Worm (Caenorhabditis elegans) whole organism, L4 larva: ENCODE measurements around the gene srm-4.

Source experiments
- D1046.2 ChIP-seq: fragments of 200-800 bp; sonication (Bioruptor generic); IDR thresholded peaks from 2 replicates; pipeline ENCODE4 v1.3.6; 2022; ENCODE audit warnings: missing genetic modification characterization, missing compliant biosample characterization
- F26F4.8 ChIP-seq: fragments of 200-800 bp; sonication (Bioruptor generic); conservative IDR thresholded peaks from 2 replicates; pipeline ENCODE4 v1.3.6; 2022; ENCODE audit warnings: missing genetic modification characterization, missing compliant biosample characterization
- F37D6.2 ChIP-seq: sonication (generic microtip); optimal IDR thresholded peaks from 2 replicates; lab custom pipeline; 2016; ENCODE audit warnings: mild to moderate bottlenecking, missing genetic modification characterization, missing compliant biosample characterization
- F44E2.7 ChIP-seq: fragments of 200-800 bp; sonication (Bioruptor generic); IDR thresholded peaks from 2 replicates; pipeline ENCODE4 v2.1.2; 2022; ENCODE audit warnings: missing genetic modification characterization, missing compliant biosample characterization
- T20F7.1 ChIP-seq: fragments of 200-800 bp; sonication (Bioruptor generic); optimal IDR thresholded peaks from 2 replicates; lab custom pipeline; 2018; ENCODE audit warnings: mild to moderate bottlenecking, missing genetic modification characterization, missing compliant biosample characterization
- T26A8.4 ChIP-seq: fragments of 200-800 bp; sonication (Bioruptor generic); IDR thresholded peaks from 2 replicates; pipeline ENCODE4 v1.3.6; 2022; ENCODE audit warnings: missing genetic modification characterization, missing compliant biosample characterization
- Y5F2A.4 ChIP-seq: fragments of 200-800 bp; sonication (Bioruptor generic); optimal IDR thresholded peaks from 2 replicates; lab custom pipeline; 2018; ENCODE audit warnings: mild to moderate bottlenecking, missing genetic modification characterization, missing compliant biosample characterization
- Y75B8A.6 ChIP-seq: fragments of 200-800 bp; sonication (Bioruptor generic); IDR thresholded peaks from 2 replicates; pipeline ENCODE4 v1.3.6; 2022; ENCODE audit warnings: missing genetic modification reagents, missing genetic modification characterization, missing compliant biosample characterization
- ZK337.2 ChIP-seq: fragments of 200-800 bp; sonication (Bioruptor generic); IDR thresholded peaks from 2 replicates; pipeline ENCODE4 v1.3.6; 2022; ENCODE audit warnings: missing genetic modification reagents, missing genetic modification characterization, missing compliant biosample characterization
- ceh-20 ChIP-seq: fragments of 200-800 bp; sonication (Bioruptor generic); IDR thresholded peaks from 2 replicates; pipeline ENCODE4 v1.3.6; 2022; ENCODE audit warnings: missing genetic modification reagents, missing genetic modification characterization, missing compliant biosample characterization
- ceh-44 ChIP-seq: fragments of 200-800 bp; sonication (Bioruptor generic); IDR thresholded peaks from 2 replicates; pipeline ENCODE4 v1.3.6; 2022; ENCODE audit warnings: missing genetic modification reagents, missing genetic modification characterization, missing compliant biosample characterization
- ces-1 ChIP-seq: fragments of 150-350 bp; sonication (generic microtip); optimal IDR thresholded peaks from 4 replicates; lab custom pipeline; 2014; ENCODE audit warnings: missing biosample characterization, missing genetic modification reagents, missing genetic modification characterization
- daf-16 ChIP-seq, 3 experiments: sonication (generic microtip); optimal IDR thresholded peaks; 2 replicates each; lab custom pipeline; 2016 to 2017; ENCODE audit warnings: missing genetic modification characterization in 3 of 3, missing genetic modification reagents in 3 of 3, mild to moderate bottlenecking in 2 of 3, missing compliant biosample characterization in 2 of 3, missing biosample characterization in 1 of 3, moderate library complexity in 1 of 3
- dmd-8 ChIP-seq: fragments of 200-800 bp; sonication (Bioruptor generic); IDR thresholded peaks from 2 replicates; pipeline ENCODE4 v1.3.6; 2022; ENCODE audit warnings: missing genetic modification characterization, missing compliant biosample characterization
- fkh-10 ChIP-seq: fragments of 150-350 bp; optimal IDR thresholded peaks from 2 replicates; lab custom pipeline; 2014; ENCODE audit warnings: missing biosample characterization, missing genetic modification reagents, missing genetic modification characterization
- lim-7 ChIP-seq: fragments of 200-800 bp; sonication (Bioruptor generic); IDR thresholded peaks from 2 replicates; pipeline ENCODE4 v1.3.6; 2022; ENCODE audit warnings: missing genetic modification characterization, missing compliant biosample characterization
- lin-38 ChIP-seq: fragments of 200-800 bp; sonication (Bioruptor generic); IDR thresholded peaks from 2 replicates; pipeline ENCODE4 v1.3.6; 2022; ENCODE audit warnings: missing genetic modification reagents, missing genetic modification characterization, missing compliant biosample characterization
- lir-3 ChIP-seq: sonication (generic microtip); optimal IDR thresholded peaks from 2 replicates; lab custom pipeline; 2016; ENCODE audit warnings: mild to moderate bottlenecking, missing genetic modification characterization, missing compliant biosample characterization
- mdl-1 ChIP-seq, 2 experiments: fragments of 150-350 bp in 1 of 2; sonication (generic microtip) in 1 of 2; optimal IDR thresholded peaks; 2 replicates each; lab custom pipeline; 2014 to 2017; ENCODE audit warnings: missing biosample characterization in 2 of 2, missing genetic modification characterization in 2 of 2
- mes-2 ChIP-seq: sonication (generic microtip); optimal IDR thresholded peaks from 2 replicates; lab custom pipeline; 2016; ENCODE audit warnings: missing genotype, mild to moderate bottlenecking, missing genetic modification characterization, missing compliant biosample characterization; ENCODE audit not compliant: poor library complexity, severe bottlenecking
- mxl-2 ChIP-seq: fragments of 200-800 bp; sonication (Bioruptor generic); conservative IDR thresholded peaks from 2 replicates; pipeline ENCODE4 v1.3.6; 2022; ENCODE audit warnings: missing genetic modification reagents, missing genetic modification characterization, missing compliant biosample characterization
- nhr-41 ChIP-seq: fragments of 200-800 bp; sonication (Bioruptor generic); IDR thresholded peaks from 2 replicates; pipeline ENCODE4 v1.3.6; 2022; ENCODE audit warnings: missing genetic modification reagents, missing genetic modification characterization, missing compliant biosample characterization
- nhr-76 ChIP-seq: fragments of 150-350 bp; optimal IDR thresholded peaks from 2 replicates; lab custom pipeline; 2014; ENCODE audit warnings: missing biosample characterization, missing genetic modification characterization
- nhr-77 ChIP-seq: fragments of 150-350 bp; optimal IDR thresholded peaks from 2 replicates; lab custom pipeline; 2014; ENCODE audit warnings: missing biosample characterization, missing genetic modification characterization
- sdz-12 ChIP-seq: fragments of 200-800 bp; sonication (Bioruptor generic); optimal IDR thresholded peaks from 2 replicates; lab custom pipeline; 2018; ENCODE audit warnings: mild to moderate bottlenecking, missing genetic modification characterization, missing compliant biosample characterization
- spr-3 ChIP-seq: fragments of 200-800 bp; sonication (Bioruptor generic); optimal IDR thresholded peaks from 2 replicates; lab custom pipeline; 2018; ENCODE audit warnings: mild to moderate bottlenecking, missing genetic modification characterization, missing compliant biosample characterization
- tag-97 ChIP-seq: fragments of 200-800 bp; sonication (Bioruptor generic); IDR thresholded peaks from 2 replicates; pipeline ENCODE4 v1.3.6; 2022; ENCODE audit warnings: missing genetic modification characterization, missing compliant biosample characterization
- tra-1 ChIP-seq: fragments of 200-800 bp; sonication (Bioruptor generic); IDR thresholded peaks from 2 replicates; pipeline ENCODE4 v1.3.6; 2022; ENCODE audit warnings: missing genetic modification reagents, missing genetic modification characterization, missing compliant biosample characterization
- unc-62 ChIP-seq, 3 experiments: fragments of 150-350 bp in 1 of 3; sonication (generic microtip); optimal IDR thresholded peaks in 2 of 3; peaks in 1 of 3; 1 replicate in 1 of 3; 2 replicates in 2 of 3; lab custom pipeline; 2014 to 2017; ENCODE audit warnings: missing biosample characterization in 3 of 3, missing genetic modification characterization in 3 of 3, missing genetic modification reagents in 3 of 3, missing genotype in 1 of 3
- vab-7 ChIP-seq: fragments of 200-800 bp; sonication (Bioruptor generic); IDR thresholded peaks from 2 replicates; pipeline ENCODE4 v1.3.6; 2022; ENCODE audit warnings: missing genetic modification reagents, missing genetic modification characterization, missing compliant biosample characterization
- zag-1 ChIP-seq: fragments of 150-350 bp; optimal IDR thresholded peaks from 2 replicates; lab custom pipeline; 2014; ENCODE audit warnings: missing biosample characterization, missing genetic modification characterization
- zfp-3 ChIP-seq: fragments of 200-800 bp; sonication (Bioruptor generic); conservative IDR thresholded peaks from 2 replicates; pipeline ENCODE4 v1.3.6; 2022; ENCODE audit warnings: missing genetic modification reagents, missing genetic modification characterization, missing compliant biosample characterization
- zip-2 ChIP-seq: fragments of 150-350 bp; optimal IDR thresholded peaks from 2 replicates; lab custom pipeline; 2014; ENCODE audit warnings: missing biosample characterization, missing genetic modification characterization

Gene srm-4

ce11 chrV:14311115-14311514 is 22.1 kb upstream of the srm-4 start, which contains the start of gene ddn-3:
ddn-3 (minus strand) TSS chrV:14311215.
- TF ChIP-seq vab-7 (GFP tag; lab: Robert Waterston, UW), result no peak
- TF ChIP-seq T20F7.1 (GFP tag; lab: Kevin White, UChicago), result no peak
- TF ChIP-seq daf-16 (GFP tag; optimal IDR thresholded peaks at IDR 0.05; lab: Kevin White, UChicago), result no peak
- TF ChIP-seq daf-16 (tag; optimal IDR thresholded peaks at IDR 0.05; lab: Kevin White, UChicago), result no peak
- no peak for TF ChIP-seq spr-3 (GFP tag; lab: Kevin White, UChicago)
- no peak for TF ChIP-seq zip-2
- TF ChIP-seq mxl-2, result no peak
- TF ChIP-seq zfp-3 (GFP tag; lab: Robert Waterston, UW), result no peak
- no peak for TF ChIP-seq F26F4.8 (GFP tag; lab: Robert Waterston, UW)
- no peak for TF ChIP-seq D1046.2 (GFP tag; lab: Robert Waterston, UW)

- TF ChIP-seq tag-97 (GFP tag; lab: Robert Waterston, UW) (no peak), ces-1 (GFP tag; lab: Kevin White, UChicago) (no peak), zip-2 (no peak), zag-1 (tag; lab: Kevin White, UChicago) (no peak), F44E2.7 (GFP tag; lab: Robert Waterston, UW) (no peak), Y5F2A.4 (no peak), nhr-76 (tag; lab: Kevin White, UChicago) (no peak), fkh-10 (GFP tag; lab: Kevin White, UChicago) (no peak), spr-3 (GFP tag; lab: Kevin White, UChicago) (no peak), F37D6.2 (tag; lab: Kevin White, UChicago) (no peak), tra-1 (GFP tag; lab: Robert Waterston, UW) (no peak), mes-2 (tag; lab: Kevin White, UChicago) (no peak), sdz-12 (GFP tag; lab: Kevin White, UChicago) (no peak), nhr-41 (GFP tag; lab: Robert Waterston, UW) (no peak), nhr-77 (tag; lab: Kevin White, UChicago) (no peak), ceh-20 (GFP tag; lab: Robert Waterston, UW) (no peak), Y75B8A.6 (GFP tag; lab: Robert Waterston, UW) (no peak), lim-7 (no peak), T26A8.4 (GFP tag; lab: Robert Waterston, UW) (no peak)
- TF ChIP-seq, all 104 proteins: peak for 0
Observed at ce11 chrV:14312695-14313094, 20.5 kb upstream of the srm-4 start, which contains the start of gene F14D7.8. F14D7.8 (minus strand) TSS chrV:14312795.

ce11 chrV:14314236-14314635 is 19.0 kb upstream of the srm-4 start, which contains the start of gene F47B8.1:
F47B8.1 (minus strand) TSS chrV:14314336.
- TF ChIP-seq unc-62 (GFP tag; optimal IDR thresholded peaks at IDR 0.05 in 1 of 2; lab: Kevin White, UChicago) (peak in 1 of 2 experiments; percentile 19), unc-62 (tag; optimal IDR thresholded peaks at IDR 0.05; lab: Kevin White, UChicago) (no peak), Y75B8A.6 (GFP tag; lab: Robert Waterston, UW) (no peak)
- TF ChIP-seq, all 104 proteins: peak for 1

ce11 chrV:14316525-14316924 is 16.7 kb upstream of the srm-4 start, which contains the start of gene F47B8.2:
F47B8.2 (minus strand) TSS chrV:14316625.
- TF ChIP-seq lin-38 (GFP tag; lab: Robert Waterston, UW) (no peak), lir-3 (tag; lab: Kevin White, UChicago) (no peak), mdl-1 (tag; optimal IDR thresholded peaks at IDR 0.05; lab: Kevin White, UChicago) (no peak), dmd-8 (GFP tag; lab: Robert Waterston, UW) (no peak), sdz-12 (GFP tag; lab: Kevin White, UChicago) (no peak), ZK337.2 (no peak), T20F7.1 (GFP tag; lab: Kevin White, UChicago) (no peak), ceh-44 (GFP tag; lab: Robert Waterston, UW) (no peak), lim-7 (no peak)
